Worm (Caenorhabditis elegans) whole organism, L2 larva: Measurements from ENCODE around the gene str-225.
"Not testable (repeated sequence)": the region's sequence is repeated elsewhere in the genome, so short reads cannot be mapped to it uniquely, and the experiment has no call there.

Experiments used
- F13H6.1 ChIP-seq: sonication (generic microtip); optimal IDR thresholded peaks from 2 replicates; lab custom pipeline; 2016; ENCODE audit warnings: missing genetic modification characterization, missing compliant biosample characterization
- ZK546.5 ChIP-seq: sonication (generic microtip); optimal IDR thresholded peaks from 2 replicates; lab custom pipeline; 2017; ENCODE audit warnings: missing biosample characterization, missing genetic modification characterization
- alr-1 ChIP-seq: fragments of 150-350 bp; optimal IDR thresholded peaks from 2 replicates; lab custom pipeline; 2014; ENCODE audit warnings: missing biosample characterization, missing genetic modification characterization
- ama-1 ChIP-seq: fragments of 150-350 bp; optimal IDR thresholded peaks from 2 replicates; lab custom pipeline; 2018; ENCODE audit warnings: inconsistent platforms
- dmd-4 ChIP-seq: sonication (generic microtip); optimal IDR thresholded peaks from 2 replicates; lab custom pipeline; 2017; ENCODE audit warnings: missing biosample characterization, missing genetic modification characterization
- egl-27 ChIP-seq: sonication (generic microtip); optimal IDR thresholded peaks from 3 replicates; lab custom pipeline; 2017; ENCODE audit warnings: missing biosample characterization, missing genetic modification reagents, missing genetic modification characterization
- elt-1 ChIP-seq: fragments of 150-350 bp; optimal IDR thresholded peaks from 2 replicates; lab custom pipeline; 2014; ENCODE audit warnings: missing biosample characterization, missing genetic modification characterization
- lin-13 ChIP-seq: fragments of 150-350 bp; optimal IDR thresholded peaks from 2 replicates; lab custom pipeline; 2014; ENCODE audit warnings: missing biosample characterization, missing genetic modification reagents, missing genetic modification characterization
- mab-5 ChIP-seq: fragments of 150-350 bp; optimal IDR thresholded peaks from 2 replicates; lab custom pipeline; 2014; ENCODE audit warnings: missing biosample characterization, missing genetic modification characterization
- mbf-1 ChIP-seq: sonication (generic microtip); optimal IDR thresholded peaks from 2 replicates; lab custom pipeline; 2017; ENCODE audit warnings: missing biosample characterization, missing genetic modification characterization
- nhr-10 ChIP-seq: sonication (generic microtip); optimal IDR thresholded peaks from 2 replicates; lab custom pipeline; 2017; ENCODE audit warnings: missing biosample characterization, missing genetic modification characterization
- nhr-129 ChIP-seq: fragments of 150-350 bp; optimal IDR thresholded peaks from 2 replicates; lab custom pipeline; 2014; ENCODE audit warnings: missing biosample characterization, missing genetic modification characterization
- nhr-21 ChIP-seq: fragments of 150-350 bp; optimal IDR thresholded peaks from 2 replicates; lab custom pipeline; 2014; ENCODE audit warnings: missing biosample characterization, missing genetic modification characterization
- nhr-23 ChIP-seq: fragments of 150-350 bp; optimal IDR thresholded peaks from 2 replicates; lab custom pipeline; 2014; ENCODE audit warnings: missing biosample characterization, missing genetic modification reagents, missing genetic modification characterization
- nhr-25 ChIP-seq: fragments of 150-350 bp; sonication (generic microtip); optimal IDR thresholded peaks from 3 replicates; lab custom pipeline; 2014; ENCODE audit warnings: missing biosample characterization, missing genetic modification characterization
- nhr-77 ChIP-seq: fragments of 150-350 bp; optimal IDR thresholded peaks from 2 replicates; lab custom pipeline; 2014; ENCODE audit warnings: missing biosample characterization, missing genetic modification characterization
- sem-4 ChIP-seq: fragments of 150-350 bp; optimal IDR thresholded peaks from 2 replicates; lab custom pipeline; 2014; ENCODE audit warnings: missing biosample characterization, missing genetic modification reagents, missing genetic modification characterization
- skn-1 ChIP-seq: sonication (generic microtip); optimal IDR thresholded peaks from 2 replicates; lab custom pipeline; 2017; ENCODE audit warnings: missing biosample characterization, missing genetic modification characterization
- sma-9 ChIP-seq, 2 experiments: fragments of 150-350 bp in 1 of 2; sonication (generic microtip) in 1 of 2; optimal IDR thresholded peaks; 2 replicates each; lab custom pipeline; 2014 to 2016; ENCODE audit warnings: missing genetic modification characterization in 2 of 2, mild to moderate bottlenecking in 1 of 2, missing biosample characterization in 1 of 2, missing compliant biosample characterization in 1 of 2, missing genetic modification reagents in 1 of 2, moderate library complexity in 1 of 2
- unc-39 ChIP-seq: fragments of 150-350 bp; optimal IDR thresholded peaks from 2 replicates; lab custom pipeline; 2014; ENCODE audit warnings: missing biosample characterization, missing genetic modification characterization
- unc-55 ChIP-seq: fragments of 150-350 bp; sonication (generic microtip); optimal IDR thresholded peaks from 3 replicates; lab custom pipeline; 2014; ENCODE audit warnings: missing biosample characterization, missing genetic modification reagents, missing genetic modification characterization
- zag-1 ChIP-seq: fragments of 150-350 bp; optimal IDR thresholded peaks from 2 replicates; lab custom pipeline; 2014; ENCODE audit warnings: missing biosample characterization, missing genetic modification characterization
- ztf-4 ChIP-seq: fragments of 150-350 bp; optimal IDR thresholded peaks from 2 replicates; lab custom pipeline; 2014; ENCODE audit warnings: missing biosample characterization, missing genetic modification characterization

Gene str-225

ce11 chrV:3552740-3553469 lies 45.3 kb downstream of the str-225 start, which contains the start of gene T24A6.20:
T24A6.20 (plus strand) TSS chrV:3553134.
- TF ChIP-seq nhr-77 (no peak), elt-1 (no peak), mab-5 (tag; lab: Kevin White, UChicago) (no peak), dmd-4 (tag; lab: Kevin White, UChicago) (no peak), nhr-21 (no peak), nhr-10 (no peak), ztf-4 (tag; lab: Kevin White, UChicago) (no peak), sma-9 (GFP tag; optimal IDR thresholded peaks at IDR 0.05; lab: Kevin White, UChicago) (no peak), sma-9 (tag; optimal IDR thresholded peaks at IDR 0.05; lab: Kevin White, UChicago) (no peak), F13H6.1 (no peak), nhr-25 (tag; lab: Kevin White, UChicago) (no peak), unc-55 (no peak), sem-4 (no peak)

DNA sequence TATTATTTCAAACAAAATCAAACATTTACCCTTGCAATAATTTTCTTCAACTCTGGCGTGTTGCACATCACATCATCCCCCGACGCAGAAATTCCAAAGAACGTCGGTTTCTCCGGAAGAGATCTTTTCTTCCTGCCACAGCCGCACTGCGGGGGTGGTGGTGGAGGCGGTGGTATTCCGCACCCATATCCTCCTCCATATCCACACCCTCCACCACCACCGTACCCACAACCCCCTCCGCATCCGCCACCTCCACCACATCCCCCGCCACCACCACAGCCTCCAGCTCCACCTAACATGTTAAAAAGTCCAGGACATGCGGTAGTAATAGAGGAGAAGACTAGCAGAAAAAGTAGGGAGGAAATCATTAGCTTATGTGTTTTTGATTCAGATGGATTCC lies 47.2 kb downstream of the str-225 start, which contains the start of gene grl-29:
Gene grl-29, minus strand, starts transcription at position 368 of the 400 bp plus-strand sequence.
- TF ChIP-seq mbf-1 (tag; lab: Kevin White, UChicago), result no peak
- TF ChIP-seq skn-1, result no peak
- TF ChIP-seq unc-39 (tag; lab: Kevin White, UChicago), result no peak
- no peak for TF ChIP-seq ZK546.5
- TF ChIP-seq nhr-23 (tag; lab: Kevin White, UChicago), result no peak
- TF ChIP-seq, all 48 proteins: peak for 0

- TF ChIP-seq zag-1 (tag; lab: Kevin White, UChicago) (no peak), F13H6.1 (no peak), nhr-21 (no peak)
These were observed 48.4 kb downstream of the str-225 start, which contains the start of gene grl-30 for ce11 chrV:3555986-3556385. grl-30 (plus strand) TSS chrV:3556286.

- TF ChIP-seq nhr-23 (tag; lab: Kevin White, UChicago) (no peak), nhr-129 (tag; lab: Kevin White, UChicago) (no peak), nhr-77 (no peak), nhr-21 (no peak), unc-55 (no peak), ama-1 (lab: Kevin White, UChicago) (no peak), nhr-10 (no peak), egl-27 (tag; lab: Kevin White, UChicago) (no peak), lin-13 (no peak), alr-1 (tag; lab: Kevin White, UChicago) (no peak)
These were observed 49.8 kb downstream of the str-225 start, which contains the start of gene grl-31 for ce11 chrV:3557422-3557821. grl-31 (minus strand) TSS chrV:3557778.

DNA sequence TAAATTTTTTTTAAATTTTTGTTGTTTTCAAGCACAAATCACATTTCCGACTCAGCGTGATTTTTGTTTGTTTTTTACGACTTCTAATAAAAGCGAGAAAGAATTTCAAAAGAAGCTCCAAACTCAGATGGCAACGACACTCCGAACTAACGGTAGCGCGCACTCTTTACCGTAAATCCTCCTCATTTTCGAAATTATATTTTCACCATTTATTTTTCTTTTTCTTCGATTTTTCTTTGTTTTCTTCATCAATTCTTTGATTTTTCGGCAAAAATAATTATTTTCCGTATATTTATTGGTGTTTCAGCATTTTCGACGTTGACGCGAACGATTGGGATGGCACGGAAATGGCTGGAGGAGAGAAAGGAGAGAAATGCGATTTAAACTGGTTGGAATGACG lies 51.1 kb downstream of the str-225 start, which contains the start of gene T24A6.1:
Gene T24A6.1, plus strand, starts transcription at position 301 of the 400 bp plus-strand sequence.
- not testable (repeated sequence) for TF ChIP-seq mab-5 (tag; lab: Kevin White, UChicago); sma-9 (GFP tag; optimal IDR thresholded peaks at IDR 0.05; lab: Kevin White, UChicago); sma-9 (tag; optimal IDR thresholded peaks at IDR 0.05; lab: Kevin White, UChicago); dmd-4 (tag; lab: Kevin White, UChicago)
